Worm (Caenorhabditis elegans) whole organism, L4/young adult: ENCODE data around the gene Y113G7B.28.

Experiments used
- W03F9.2 ChIP-seq: fragments of 150-350 bp; optimal IDR thresholded peaks from 2 replicates; lab custom pipeline; 2014; ENCODE audit warnings: missing biosample characterization, missing genetic modification characterization
- dao-5 ChIP-seq: sonication (generic microtip); optimal IDR thresholded peaks from 2 replicates; lab custom pipeline; 2016; ENCODE audit warnings: missing genotype, missing genetic modification characterization, moderate library complexity, missing compliant biosample characterization
- him-1 ChIP-seq: sonication (generic microtip); optimal IDR thresholded peaks from 2 replicates; lab custom pipeline; 2016; ENCODE audit warnings: missing genotype, missing genetic modification reagents, missing genetic modification characterization, missing compliant biosample characterization

Gene Y113G7B.28

DNA sequence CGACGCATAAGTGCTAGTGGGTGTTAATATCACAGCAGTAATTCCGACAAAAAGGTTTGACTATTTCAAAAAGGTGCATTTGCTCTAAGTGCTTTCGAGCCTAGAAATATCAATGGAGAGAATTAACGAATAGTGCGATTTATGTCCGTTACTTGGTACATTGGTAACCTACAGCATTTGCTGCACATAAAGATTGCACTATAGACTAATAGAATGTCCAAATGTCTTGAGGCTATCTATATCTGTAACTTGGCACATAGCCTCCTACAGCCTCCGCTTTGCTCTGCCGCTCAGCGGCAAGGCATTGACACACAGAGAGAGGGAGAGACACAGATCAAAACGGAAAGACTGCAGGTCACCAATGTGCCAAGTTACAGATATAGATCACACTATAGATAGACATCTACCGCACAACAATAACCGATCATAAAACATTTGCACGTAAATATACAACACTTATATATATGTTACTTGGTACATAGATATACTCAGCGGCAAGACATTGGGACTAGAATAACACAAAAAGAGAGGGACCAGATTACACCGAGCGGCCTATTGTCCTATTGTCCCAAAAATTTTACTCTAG is at the start of gene Y113G7B.28, which contains the start of gene srh-217:
Gene Y113G7B.28, plus strand, starts transcription at position 536 of the 586 bp plus-strand sequence.
Gene srh-217, minus strand, starts transcription at position 101 of the 586 bp plus-strand sequence.
- TF ChIP-seq W03F9.2 (tag; lab: Kevin White, UChicago) (no peak), him-1 (tag; lab: Kevin White, UChicago) (no peak), dao-5 (tag; lab: Kevin White, UChicago) (no peak)

ce11 chrV:20147662-20148245 is 48.0 kb upstream of the Y113G7B.28 start, which contains the start of gene Y113G7A.13:
Y113G7A.13 (plus strand) TSS chrV:20148195.
- TF ChIP-seq him-1 (tag; lab: Kevin White, UChicago) (no peak), dao-5 (tag; lab: Kevin White, UChicago) (no peak), W03F9.2 (tag; lab: Kevin White, UChicago) (no peak)

DNA sequence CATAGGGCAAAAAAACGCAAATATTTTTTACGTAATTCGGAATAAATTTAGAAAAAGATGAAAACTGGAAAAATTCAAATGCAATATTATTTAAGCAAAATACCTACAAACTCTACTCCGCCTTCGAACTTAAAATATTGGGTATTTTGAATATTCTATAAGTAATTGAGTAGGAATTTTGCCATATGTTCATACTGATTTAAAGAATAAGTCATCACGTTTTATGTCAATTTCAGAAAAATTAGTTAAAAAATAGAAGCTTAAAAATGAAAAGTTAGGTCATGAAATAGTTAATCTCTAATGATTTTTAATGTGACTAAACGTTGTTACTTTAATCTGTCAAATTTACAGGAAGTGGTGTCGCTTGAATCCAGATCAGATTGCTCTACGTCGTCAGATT is 44.4 kb upstream of the Y113G7B.28 start, which contains the start of gene F19B2.7:
Gene F19B2.7, plus strand, starts transcription at position 301 of the 400 bp plus-strand sequence.
- no peak for TF ChIP-seq him-1 (tag; lab: Kevin White, UChicago)
- no peak for TF ChIP-seq W03F9.2 (tag; lab: Kevin White, UChicago)
- no peak for TF ChIP-seq dao-5 (tag; lab: Kevin White, UChicago)

- no peak for TF ChIP-seq W03F9.2 (tag; lab: Kevin White, UChicago)
- no peak for TF ChIP-seq him-1 (tag; lab: Kevin White, UChicago)
- no peak for TF ChIP-seq dao-5 (tag; lab: Kevin White, UChicago)
Measured at ce11 chrV:20151855-20152254, 43.9 kb upstream of the Y113G7B.28 start.

DNA sequence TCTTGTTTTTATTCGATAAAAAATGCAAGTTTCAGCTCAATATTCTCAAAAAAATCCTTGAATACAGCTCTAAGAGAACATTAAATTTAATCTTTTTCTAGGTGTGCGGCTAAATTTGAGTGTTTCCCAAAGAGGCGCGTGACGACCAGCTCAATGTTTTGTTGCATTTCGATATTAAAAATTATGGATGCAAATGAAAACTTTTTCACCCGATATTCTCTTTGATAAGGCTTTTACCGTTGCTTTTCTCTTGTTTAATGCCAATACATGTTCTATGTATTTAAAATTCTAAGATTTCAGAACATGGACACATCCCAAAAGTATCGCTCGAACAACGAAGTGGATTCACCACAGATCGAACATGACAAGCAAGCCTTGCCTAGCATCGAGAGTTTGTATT is 37.6 kb upstream of the Y113G7B.28 start, which contains the start of gene F19B2.6:
Gene F19B2.6, plus strand, starts transcription at position 301 of the 400 bp plus-strand sequence.
- TF ChIP-seq dao-5 (tag; lab: Kevin White, UChicago) (no peak), W03F9.2 (tag; lab: Kevin White, UChicago) (no peak)

- TF ChIP-seq dao-5 (tag; lab: Kevin White, UChicago) (no peak), W03F9.2 (tag; lab: Kevin White, UChicago) (no peak), him-1 (tag; lab: Kevin White, UChicago) (no peak)
Measured at ce11 chrV:20161781-20162289, 34.0 kb upstream of the Y113G7B.28 start.

DNA sequence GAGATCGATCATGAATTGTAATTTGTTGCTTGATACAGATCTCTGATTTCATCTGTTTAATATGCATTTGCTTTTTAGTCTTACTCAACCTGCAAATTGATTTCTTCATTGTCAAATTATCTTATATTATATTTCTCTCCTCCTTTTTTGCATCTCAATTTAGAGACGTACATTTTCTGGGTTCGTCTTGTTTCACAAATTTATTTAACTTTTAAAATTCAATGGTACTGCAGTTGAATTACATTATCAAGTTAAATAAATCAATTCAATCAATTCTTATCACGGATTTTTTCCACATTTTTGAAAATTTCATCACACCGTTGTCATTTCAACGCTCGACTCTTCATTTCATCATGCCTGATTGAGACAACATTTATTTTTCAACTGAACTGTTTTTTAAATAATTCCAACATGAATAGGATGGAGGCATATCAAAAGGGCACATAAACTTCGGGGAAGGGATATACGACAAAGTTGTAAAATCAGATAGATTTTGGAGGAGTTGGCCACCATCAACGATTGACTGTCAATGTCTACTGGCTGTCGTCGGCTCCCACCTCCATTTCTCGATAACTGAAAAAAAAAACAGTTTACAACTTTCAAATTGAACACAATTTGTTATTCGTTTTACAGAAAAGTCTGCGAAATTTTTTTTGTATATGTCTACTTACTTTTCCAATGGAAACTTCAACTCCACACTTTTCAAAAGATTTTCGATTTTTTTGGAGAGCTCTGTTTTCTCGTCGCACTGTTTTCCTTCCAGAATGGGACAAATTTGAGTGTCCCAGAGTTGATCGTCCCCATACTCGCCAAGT is 33.3 kb upstream of the Y113G7B.28 start:
- TF ChIP-seq him-1 (tag; lab: Kevin White, UChicago) (no peak), dao-5 (tag; lab: Kevin White, UChicago) (no peak), W03F9.2 (tag; lab: Kevin White, UChicago) (no peak)

DNA sequence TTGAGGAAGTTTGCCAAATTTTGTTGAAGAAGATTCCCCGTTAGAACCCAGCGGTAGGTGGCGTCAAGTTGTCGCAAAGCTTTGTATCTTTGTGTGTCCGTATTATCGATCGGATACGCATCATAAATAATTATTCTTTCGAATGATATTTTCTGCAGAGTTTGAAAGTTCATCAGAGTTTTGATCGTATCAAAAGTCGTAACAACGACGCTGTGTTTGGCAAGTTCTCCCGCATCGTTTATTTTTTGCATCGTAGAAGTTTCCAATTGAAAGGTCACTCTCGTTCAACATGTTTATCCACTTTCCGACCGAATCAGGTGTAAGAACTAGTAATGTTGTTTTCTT is 32.7 kb upstream of the Y113G7B.28 start:
- TF ChIP-seq him-1 (tag; lab: Kevin White, UChicago) = no peak
- TF ChIP-seq dao-5 (tag; lab: Kevin White, UChicago) = no peak
- TF ChIP-seq W03F9.2 (tag; lab: Kevin White, UChicago) = no peak

DNA sequence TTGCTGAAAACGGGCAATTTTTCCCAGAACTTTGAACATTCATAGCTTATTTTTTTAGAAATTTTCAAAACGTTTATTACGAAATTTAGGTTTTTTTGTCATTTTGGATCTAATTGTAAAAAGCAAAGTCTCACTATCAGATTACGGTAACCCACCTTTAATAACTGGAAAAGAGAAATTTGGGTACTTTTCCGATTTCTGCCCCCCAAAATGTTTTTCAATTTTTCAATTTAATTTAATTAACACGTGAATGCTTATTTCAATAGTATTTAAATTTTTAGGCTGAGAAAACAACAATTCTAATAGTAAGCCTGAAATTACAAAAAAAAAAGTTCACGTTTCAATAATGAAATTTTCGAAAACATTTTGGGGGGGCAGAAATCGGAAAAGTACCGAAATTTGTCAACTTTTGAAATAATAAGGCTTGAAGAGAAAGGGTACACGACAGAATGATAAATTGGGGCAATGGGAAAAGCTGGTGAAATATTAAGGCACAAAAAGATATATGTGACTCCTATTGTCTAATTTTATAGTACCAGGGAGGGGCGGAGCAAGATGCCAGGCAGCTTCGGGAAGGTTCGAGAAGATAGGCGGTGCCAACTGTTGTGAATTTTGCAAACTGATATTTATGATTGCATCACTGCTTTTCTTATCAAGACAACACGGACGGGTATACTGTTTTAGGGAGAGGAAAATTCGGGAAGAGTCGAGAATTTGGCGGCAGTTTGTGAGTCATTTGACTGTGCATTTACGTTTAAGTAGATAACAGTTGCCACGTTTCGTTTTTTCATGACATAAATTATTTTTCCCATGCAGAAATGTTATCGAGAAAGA is 31.5 kb upstream of the Y113G7B.28 start, which contains the start of gene F19B2.5:
Gene F19B2.5, minus strand, starts transcription at position 107 of the 834 bp plus-strand sequence.
- TF ChIP-seq W03F9.2 (tag; lab: Kevin White, UChicago) (no peak), dao-5 (tag; lab: Kevin White, UChicago) (no peak), him-1 (tag; lab: Kevin White, UChicago) (no peak)

ce11 chrV:20165808-20166207 is 30.0 kb upstream of the Y113G7B.28 start:
- TF ChIP-seq W03F9.2 (tag; lab: Kevin White, UChicago) = no peak
- no peak for TF ChIP-seq him-1 (tag; lab: Kevin White, UChicago)
- TF ChIP-seq dao-5 (tag; lab: Kevin White, UChicago) = no peak

DNA sequence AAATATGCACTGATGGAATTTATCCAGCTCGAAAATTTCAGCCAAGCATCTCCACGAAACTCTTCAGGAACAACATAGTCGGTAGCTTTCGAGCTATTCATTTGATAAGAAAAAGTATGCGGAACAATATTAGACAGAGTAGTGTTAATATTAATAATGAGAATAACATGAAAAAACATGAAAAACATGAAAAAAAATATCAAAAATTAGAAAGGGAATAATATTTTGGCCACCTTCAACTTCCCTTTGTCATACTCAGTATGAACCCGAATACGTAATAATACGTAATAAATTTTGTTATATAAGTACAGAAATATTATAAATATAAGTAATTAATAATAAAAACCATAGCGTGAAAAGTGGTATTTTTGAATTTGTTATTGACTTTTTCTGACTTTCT is 23.8 kb upstream of the Y113G7B.28 start, which contains the start of gene srw-39:
Gene srw-39, minus strand, starts transcription at position 101 of the 400 bp plus-strand sequence.
- TF ChIP-seq W03F9.2 (tag; lab: Kevin White, UChicago) = no peak
- no peak for TF ChIP-seq dao-5 (tag; lab: Kevin White, UChicago)
- no peak for TF ChIP-seq him-1 (tag; lab: Kevin White, UChicago)

ce11 chrV:20182311-20182710 is 13.5 kb upstream of the Y113G7B.28 start:
- TF ChIP-seq W03F9.2 (tag; lab: Kevin White, UChicago) (no peak), him-1 (tag; lab: Kevin White, UChicago) (no peak), dao-5 (tag; lab: Kevin White, UChicago) (no peak)
